Fruit fly (Drosophila melanogaster): Measurements from ENCODE around the gene Gat.
A peak's percentile ranks its signal among the peaks of the same experiment; 100 is the strongest.

Gene Gat

DNA sequence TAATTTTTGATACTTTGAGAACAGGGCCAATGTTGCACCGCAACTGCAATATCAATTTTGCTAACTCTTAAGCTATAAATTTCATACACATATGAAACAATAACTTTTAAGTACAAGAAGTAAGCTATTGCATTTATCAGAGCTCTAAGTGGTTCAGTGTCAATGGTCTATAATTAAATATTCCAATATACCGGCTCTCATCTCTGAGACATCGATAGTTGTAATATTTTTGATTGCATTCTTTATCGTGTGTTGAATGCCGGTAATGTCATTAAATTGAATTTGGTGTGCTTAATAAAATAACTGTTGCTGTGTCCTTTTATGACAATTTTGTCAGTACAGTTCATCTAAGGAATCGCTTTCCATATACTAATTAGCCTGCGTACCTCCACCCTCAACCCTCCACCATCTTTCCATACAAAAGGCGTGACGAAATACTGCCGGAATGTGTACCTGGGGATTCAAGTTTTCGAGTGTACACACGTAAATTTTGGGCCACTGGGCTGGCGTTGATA lies 41.5 kb downstream of the Gat start, which contains the start of gene CG11360 (continued):
- no peak for TF ChIP-seq Asciz (GFP tag; optimal IDR thresholded peaks at IDR 0.05)
- peak; percentile 3 for TF ChIP-seq lilli (GFP tag; optimal IDR thresholded peaks at IDR 0.05)
- TF ChIP-seq CG8924 (tag; optimal IDR thresholded peaks at IDR 0.05), result no peak
- TF ChIP-seq CG3726 (GFP tag; IDR thresholded peaks at IDR 0.05), result no peak
- TF ChIP-seq CG9609 (GFP tag; optimal IDR thresholded peaks at IDR 0.05), result no peak
- TF ChIP-seq HmgZ (tag; optimal IDR thresholded peaks at IDR 0.05), result no peak
- peak; percentile 60 for TF ChIP-seq Bgb (GFP tag; IDR thresholded peaks at IDR 0.05; ENCODE audit: partially characterized antibody)
- no peak for TF ChIP-seq maf-S (GFP tag; optimal IDR thresholded peaks at IDR 0.05)
- no peak for TF ChIP-seq CG33213 (GFP tag; optimal IDR thresholded peaks at IDR 0.05)
- TF ChIP-seq zen2 (GFP tag; IDR thresholded peaks at IDR 0.05; ENCODE audit: partially characterized antibody), result no peak
- TF ChIP-seq CG5953 (GFP tag; IDR thresholded peaks at IDR 0.05), result no peak
- peak; percentile 11 for TF ChIP-seq stwl (tag; optimal IDR thresholded peaks at IDR 0.05)
- no peak for TF ChIP-seq Hsf (GFP tag; optimal IDR thresholded peaks at IDR 0.05)
- no peak for TF ChIP-seq Drgx (GFP tag; IDR thresholded peaks at IDR 0.05)
- no peak for TF ChIP-seq wor (GFP tag; IDR thresholded peaks at IDR 0.05)
- no peak for TF ChIP-seq CG4730 (GFP tag; IDR thresholded peaks at IDR 0.05)
- peak in 1 of 2 experiments; percentile 69 for TF ChIP-seq Dfd (GFP tag; optimal IDR thresholded peaks at IDR 0.05)
- TF ChIP-seq CG34224 (GFP tag; IDR thresholded peaks at IDR 0.05; ENCODE audit: partially characterized antibody), result peak; percentile 51; the same call in 2 of the 3 replicates
- no peak for TF ChIP-seq Mes4 (GFP tag; optimal IDR thresholded peaks at IDR 0.05)
- no peak for TF ChIP-seq Hmr (GFP tag; optimal IDR thresholded peaks at IDR 0.05)
- TF ChIP-seq HLHmδ (GFP tag; optimal IDR thresholded peaks at IDR 0.05), result no peak
- peak; percentile 81 for TF ChIP-seq Med (GFP tag)
- TF ChIP-seq Dll (GFP tag; IDR thresholded peaks at IDR 0.05; ENCODE audit: partially characterized antibody), result peak; percentile 41; the same call in 1 of the 4 replicates
- peak; percentile 44; the same call in 1 of the 2 replicates for TF ChIP-seq MBD-R2 (GFP tag; IDR thresholded peaks at IDR 0.05)
- TF ChIP-seq ara (GFP tag; IDR thresholded peaks at IDR 0.05), result no peak
- TF ChIP-seq lov (optimal IDR thresholded peaks at IDR 0.05), result no peak
- no peak for TF ChIP-seq lov (GFP tag; IDR thresholded peaks at IDR 0.05)
- peak; percentile 52 for TF ChIP-seq zen (tag; optimal IDR thresholded peaks at IDR 0.05)
- TF ChIP-seq Opbp (GFP tag; IDR thresholded peaks at IDR 0.05; ENCODE audit: partially characterized antibody), result no peak; the same call in 1 of the 3 replicates
- peak; percentile 25 for TF ChIP-seq Ets97D (GFP tag; optimal IDR thresholded peaks at IDR 0.05)
- peak; percentile 59 for TF ChIP-seq Scr (GFP tag; IDR thresholded peaks at IDR 0.05; ENCODE audit: partially characterized antibody)
- TF ChIP-seq Hr51 (GFP tag; optimal IDR thresholded peaks at IDR 0.05), result no peak
- no peak for TF ChIP-seq Myb (GFP tag; optimal IDR thresholded peaks at IDR 0.05)
- peak; percentile 19 for TF ChIP-seq HmgD (GFP tag; optimal IDR thresholded peaks at IDR 0.05)
- TF ChIP-seq inv (GFP tag; IDR thresholded peaks at IDR 0.05; ENCODE audit: partially characterized antibody), result peak; percentile 43; the same call in 1 of the 2 replicates
- no peak for TF ChIP-seq twi (tag; optimal IDR thresholded peaks at IDR 0.05)
- TF ChIP-seq CG18619 (GFP tag; optimal IDR thresholded peaks at IDR 0.05), result no peak
- peak; percentile 31 for TF ChIP-seq CG2116 (GFP tag; optimal IDR thresholded peaks at IDR 0.05)
- peak; percentile 54 for TF ChIP-seq CG14710 (tag; optimal IDR thresholded peaks at IDR 0.05)
- no peak for TF ChIP-seq CG13775 (GFP tag; optimal IDR thresholded peaks at IDR 0.05)
- TF ChIP-seq nmo (GFP tag; optimal IDR thresholded peaks at IDR 0.05), result peak; percentile 67
- TF ChIP-seq Dref (GFP tag; IDR thresholded peaks at IDR 0.05), result peak; percentile 77
- peak; percentile 95 for TF ChIP-seq CG7357 (GFP tag; IDR thresholded peaks at IDR 0.05)
- TF ChIP-seq lab (GFP tag; optimal IDR thresholded peaks at IDR 0.05), result no peak
- TF ChIP-seq run (tag; optimal IDR thresholded peaks at IDR 0.05), result no peak
- no peak for TF ChIP-seq CoRest (tag; optimal IDR thresholded peaks at IDR 0.05)
- no peak for TF ChIP-seq Fer1 (GFP tag; optimal IDR thresholded peaks at IDR 0.05)
- TF ChIP-seq caup (GFP tag; optimal IDR thresholded peaks at IDR 0.05; ENCODE audit: severe bottlenecking), result no peak
- peak; percentile 83 for TF ChIP-seq row (GFP tag; IDR thresholded peaks at IDR 0.05)
- TF ChIP-seq sqz (GFP tag; optimal IDR thresholded peaks at IDR 0.05), result no peak

Measured in whole organism, embryonic.